Fruit fly (Drosophila melanogaster): Measurements from ENCODE around the gene wts.

Gene wts

dm6 chr3R:30772779-30773546, 33.5 kb downstream of the wts start (continued):
- TF ChIP-seq pan (optimal IDR thresholded peaks at IDR 0.05) (no peak), pan (GFP tag; optimal IDR thresholded peaks at IDR 0.05 in 1 of 2, IDR thresholded peaks at IDR 0.05 in 1 of 2) (no peak), CG10274 (GFP tag; optimal IDR thresholded peaks at IDR 0.05) (no peak), unpg (GFP tag; optimal IDR thresholded peaks at IDR 0.05) (peak; percentile 6), row (GFP tag; IDR thresholded peaks at IDR 0.05) (0 out of 3 replicates have a peak, but pooled peaks have one; percentile 24), zen2 (GFP tag; IDR thresholded peaks at IDR 0.05; ENCODE audit: partially characterized antibody) (no peak), crp (GFP tag; optimal IDR thresholded peaks at IDR 0.05) (no peak), ab (GFP tag; optimal IDR thresholded peaks at IDR 0.05) (no peak), amos (GFP tag; IDR thresholded peaks at IDR 0.05; ENCODE audit: partially characterized antibody) (no peak), CG14965 (GFP tag; optimal IDR thresholded peaks at IDR 0.05; ENCODE audit: borderline replicate concordance) (no peak), Atf3 (GFP tag; optimal IDR thresholded peaks at IDR 0.05) (no peak), CG6683 (GFP tag; optimal IDR thresholded peaks at IDR 0.05) (no peak), Eip74EF (GFP tag; optimal IDR thresholded peaks at IDR 0.05) (no peak), CG4820 (GFP tag; optimal IDR thresholded peaks at IDR 0.05) (no peak), Dad (GFP tag; optimal IDR thresholded peaks at IDR 0.05) (no peak), Trl (optimal IDR thresholded peaks at IDR 0.05) (peak; percentile 8 to 9), Trl (GFP tag; optimal IDR thresholded peaks at IDR 0.05) (no peak), CG12744 (GFP tag; optimal IDR thresholded peaks at IDR 0.05) (no peak), rib (GFP tag; IDR thresholded peaks at IDR 0.05) (no peak), gcm (GFP tag; optimal IDR thresholded peaks at IDR 0.05) (no peak), seq (GFP tag; IDR thresholded peaks at IDR 0.05) (no peak), CG12942 (GFP tag; optimal IDR thresholded peaks at IDR 0.05) (no peak), da (GFP tag; optimal IDR thresholded peaks at IDR 0.05) (no peak), nerfin-1 (tag; optimal IDR thresholded peaks at IDR 0.05) (no peak), CG9797 (GFP tag; optimal IDR thresholded peaks at IDR 0.05) (no peak), CG32532 (GFP tag; IDR thresholded peaks at IDR 0.05) (no peak), CG18476 (GFP tag; optimal IDR thresholded peaks at IDR 0.05) (no peak), MBD-R2 (GFP tag; IDR thresholded peaks at IDR 0.05) (no peak), CHES-1-like (GFP tag; optimal IDR thresholded peaks at IDR 0.05) (no peak), dimm (GFP tag; IDR thresholded peaks at IDR 0.05) (no peak), Chrac-16 (GFP tag; optimal IDR thresholded peaks at IDR 0.05) (no peak), CG14710 (tag; optimal IDR thresholded peaks at IDR 0.05) (no peak), CG10321 (GFP tag; IDR thresholded peaks at IDR 0.05) (peak; percentile 60), Drgx (GFP tag; IDR thresholded peaks at IDR 0.05) (no peak), Dip2 (GFP tag; IDR thresholded peaks at IDR 0.05) (no peak), chif (GFP tag; optimal IDR thresholded peaks at IDR 0.05) (no peak), CG1529 (GFP tag; optimal IDR thresholded peaks at IDR 0.05) (no peak), mam (GFP tag; optimal IDR thresholded peaks at IDR 0.05) (no peak), PHDP (tag; optimal IDR thresholded peaks at IDR 0.05) (no peak), sd (tag; optimal IDR thresholded peaks at IDR 0.05) (no peak), lbe (GFP tag; optimal IDR thresholded peaks at IDR 0.05) (no peak), CG15269 (tag; optimal IDR thresholded peaks at IDR 0.05) (no peak), CG12236 (GFP tag; optimal IDR thresholded peaks at IDR 0.05) (no peak), gt (GFP tag; IDR thresholded peaks at IDR 0.05) (no peak), Nf-YC (tag; optimal IDR thresholded peaks at IDR 0.05) (peak; percentile 46), abd-A (tag; optimal IDR thresholded peaks at IDR 0.05) (no peak), peb (GFP tag; IDR thresholded peaks at IDR 0.05) (no peak), CG10462 (GFP tag; optimal IDR thresholded peaks at IDR 0.05) (no peak), CG9609 (GFP tag; optimal IDR thresholded peaks at IDR 0.05) (no peak), Lim3 (GFP tag; IDR thresholded peaks at IDR 0.05) (no peak), CG2202 (tag; optimal IDR thresholded peaks at IDR 0.05) (no peak)

Data from whole organism, embryonic.